Fruit fly (Drosophila melanogaster) whole organism, prepupa: ENCODE measurements around the gene tutl.

Experiments
- CG8119 ChIP-seq: fragments of 200-800 bp; sonication (Bioruptor generic); IDR thresholded peaks from 3 replicates; pipeline ENCODE4 v1.3.6; 2022; ENCODE audit warnings: missing biosample characterization, missing genetic modification characterization
- CG8632 ChIP-seq: fragments of 200-800 bp; sonication (Bioruptor generic); optimal IDR thresholded peaks from 3 replicates; lab custom pipeline; 2016; ENCODE audit warnings: missing biosample characterization, missing genetic modification characterization
- Ets21C ChIP-seq: fragments of 200-800 bp; sonication (Bioruptor generic); optimal IDR thresholded peaks from 3 replicates; lab custom pipeline; 2016; ENCODE audit warnings: missing biosample characterization, missing genetic modification characterization
- OdsH ChIP-seq: fragments of 200-800 bp; sonication (Bioruptor generic); optimal IDR thresholded peaks from 3 replicates; lab custom pipeline; 2016; ENCODE audit warnings: missing biosample characterization, missing genetic modification characterization
- acj6 ChIP-seq: fragments of 200-800 bp; sonication (Bioruptor generic); optimal IDR thresholded peaks from 3 replicates; lab custom pipeline; 2016; ENCODE audit warnings: missing biosample characterization, missing genetic modification characterization
- dsx ChIP-seq: fragments of 200-800 bp; optimal IDR thresholded peaks from 3 replicates; lab custom pipeline; 2019; ENCODE audit warnings: missing biosample characterization, mild to moderate bottlenecking, missing genetic modification characterization, moderate library complexity; ENCODE audit not compliant: poor library complexity, severe bottlenecking
- lz ChIP-seq: fragments of 200-800 bp; sonication (Bioruptor generic); optimal IDR thresholded peaks from 3 replicates; lab custom pipeline; 2016; ENCODE audit warnings: missing biosample characterization, missing genetic modification characterization

- no peak for TF ChIP-seq CG8119 (GFP tag; lab: Robert Waterston, UW)
- no peak for TF ChIP-seq CG8632 (GFP tag; lab: Kevin White, UChicago)
- no peak for TF ChIP-seq lz (GFP tag; lab: Kevin White, UChicago)
- no peak for TF ChIP-seq dsx (GFP tag; lab: Kevin White, UChicago)
- TF ChIP-seq acj6, result no peak
- TF ChIP-seq OdsH, result no peak
- TF ChIP-seq Ets21C (GFP tag; lab: Kevin White, UChicago), result no peak
Measured at dm6 chr2L:4345569-4346131, 62.7 kb downstream of the tutl start.
